Worm (Caenorhabditis elegans) whole organism, L4 larva: ENCODE data around the gene C05B5.1.
A peak's percentile ranks its signal among the peaks of the same experiment; 100 is the strongest.

Experiments used
- T26A8.4 ChIP-seq: fragments of 200-800 bp; sonication (Bioruptor generic); IDR thresholded peaks from 2 replicates; pipeline ENCODE4 v1.3.6; 2022; ENCODE audit warnings: missing genetic modification characterization, missing compliant biosample characterization
- ZK337.2 ChIP-seq: fragments of 200-800 bp; sonication (Bioruptor generic); IDR thresholded peaks from 2 replicates; pipeline ENCODE4 v1.3.6; 2022; ENCODE audit warnings: missing genetic modification reagents, missing genetic modification characterization, missing compliant biosample characterization
- aha-1 ChIP-seq: fragments of 150-350 bp; peaks from one replicate; lab custom pipeline; 2014; ENCODE audit warnings: missing biosample characterization, missing genetic modification characterization
- ceh-20 ChIP-seq: fragments of 200-800 bp; sonication (Bioruptor generic); IDR thresholded peaks from 2 replicates; pipeline ENCODE4 v1.3.6; 2022; ENCODE audit warnings: missing genetic modification reagents, missing genetic modification characterization, missing compliant biosample characterization
- ceh-32 ChIP-seq: sonication (generic microtip); optimal IDR thresholded peaks from 2 replicates; lab custom pipeline; 2016; ENCODE audit warnings: mild to moderate bottlenecking, missing genetic modification characterization, missing compliant biosample characterization; ENCODE audit not compliant: poor library complexity
- ceh-62 ChIP-seq: sonication (generic microtip); optimal IDR thresholded peaks from 2 replicates; lab custom pipeline; 2017; ENCODE audit warnings: missing biosample characterization, missing genetic modification characterization
- ceh-82 ChIP-seq: sonication (generic microtip); optimal IDR thresholded peaks from 2 replicates; lab custom pipeline; 2017; ENCODE audit warnings: missing biosample characterization, missing genetic modification characterization
- daf-12 ChIP-seq: fragments of 150-350 bp; optimal IDR thresholded peaks from 2 replicates; lab custom pipeline; 2014; ENCODE audit warnings: missing biosample characterization, missing genetic modification reagents, missing genetic modification characterization
- daf-16 ChIP-seq, 3 experiments: sonication (generic microtip); optimal IDR thresholded peaks; 2 replicates each; lab custom pipeline; 2016 to 2017; ENCODE audit warnings: missing genetic modification characterization in 3 of 3, missing genetic modification reagents in 3 of 3, mild to moderate bottlenecking in 2 of 3, missing compliant biosample characterization in 2 of 3, missing biosample characterization in 1 of 3, moderate library complexity in 1 of 3
- daf-8 ChIP-seq: fragments of 200-800 bp; sonication (Bioruptor generic); IDR thresholded peaks from 2 replicates; pipeline ENCODE4 v1.3.6; 2022; ENCODE audit warnings: missing genetic modification characterization, missing compliant biosample characterization
- dpl-1 ChIP-seq: fragments of 150-350 bp; optimal IDR thresholded peaks from 2 replicates; lab custom pipeline; 2014; ENCODE audit warnings: missing biosample characterization, missing genetic modification reagents, missing genetic modification characterization
- duxl-1 ChIP-seq: sonication (generic microtip); optimal IDR thresholded peaks from 2 replicates; lab custom pipeline; 2016; ENCODE audit warnings: mild to moderate bottlenecking, missing genetic modification characterization, moderate library complexity, missing compliant biosample characterization; ENCODE audit not compliant: poor library complexity
- dve-1 ChIP-seq: sonication (generic microtip); optimal IDR thresholded peaks from 2 replicates; lab custom pipeline; 2017; ENCODE audit warnings: antibody characterized with exemption, mild to moderate bottlenecking, missing genetic modification characterization, missing compliant biosample characterization; ENCODE audit not compliant: insufficient read depth
- egl-43 ChIP-seq: fragments of 200-800 bp; sonication (Bioruptor generic); IDR thresholded peaks from 2 replicates; pipeline ENCODE4 v1.3.6; 2022; ENCODE audit warnings: missing genetic modification reagents, missing genetic modification characterization, missing compliant biosample characterization
- hif-1 ChIP-seq, 2 experiments: sonication (generic microtip); optimal IDR thresholded peaks; 2 replicates each; lab custom pipeline; 2016 to 2017; ENCODE audit warnings: missing compliant biosample characterization in 2 of 2, missing genetic modification characterization in 2 of 2, missing genetic modification reagents in 2 of 2, missing genotype in 2 of 2, mild to moderate bottlenecking in 1 of 2
- hlh-11 ChIP-seq: fragments of 200-800 bp; sonication (Bioruptor generic); optimal IDR thresholded peaks from 2 replicates; lab custom pipeline; 2018; ENCODE audit warnings: mild to moderate bottlenecking, missing genetic modification characterization, missing compliant biosample characterization
- hlh-30 ChIP-seq: sonication (generic microtip); optimal IDR thresholded peaks from 2 replicates; lab custom pipeline; 2017; ENCODE audit warnings: antibody characterized with exemption, mild to moderate bottlenecking, missing genetic modification characterization, missing compliant biosample characterization; ENCODE audit not compliant: insufficient read depth
- lim-7 ChIP-seq: fragments of 200-800 bp; sonication (Bioruptor generic); IDR thresholded peaks from 2 replicates; pipeline ENCODE4 v1.3.6; 2022; ENCODE audit warnings: missing genetic modification characterization, missing compliant biosample characterization
- lin-13 ChIP-seq: fragments of 150-350 bp; optimal IDR thresholded peaks from 2 replicates; lab custom pipeline; 2014; ENCODE audit warnings: missing biosample characterization, missing genetic modification reagents, missing genetic modification characterization
- mdl-1 ChIP-seq, 2 experiments: fragments of 150-350 bp in 1 of 2; sonication (generic microtip) in 1 of 2; optimal IDR thresholded peaks; 2 replicates each; lab custom pipeline; 2014 to 2017; ENCODE audit warnings: missing biosample characterization in 2 of 2, missing genetic modification characterization in 2 of 2
- mes-2 ChIP-seq: sonication (generic microtip); optimal IDR thresholded peaks from 2 replicates; lab custom pipeline; 2016; ENCODE audit warnings: missing genotype, mild to moderate bottlenecking, missing genetic modification characterization, missing compliant biosample characterization; ENCODE audit not compliant: poor library complexity, severe bottlenecking
- mxl-3 ChIP-seq: fragments of 200-800 bp; sonication (Bioruptor generic); optimal IDR thresholded peaks from 2 replicates; lab custom pipeline; 2018; ENCODE audit warnings: mild to moderate bottlenecking, missing genetic modification characterization, missing compliant biosample characterization
- nhr-10 ChIP-seq: fragments of 150-350 bp; optimal IDR thresholded peaks from 2 replicates; lab custom pipeline; 2014; ENCODE audit warnings: missing biosample characterization, missing genetic modification characterization
- nhr-28 ChIP-seq: fragments of 150-350 bp; optimal IDR thresholded peaks from 2 replicates; lab custom pipeline; 2014; ENCODE audit warnings: missing biosample characterization, missing genetic modification characterization
- nhr-42 ChIP-seq: fragments of 200-800 bp; sonication (Bioruptor generic); IDR thresholded peaks from 2 replicates; pipeline ENCODE4 v1.3.6; 2022; ENCODE audit warnings: missing genetic modification characterization, missing compliant biosample characterization
- nhr-48 ChIP-seq: sonication (generic microtip); optimal IDR thresholded peaks from 2 replicates; lab custom pipeline; 2016; ENCODE audit warnings: mild to moderate bottlenecking, missing genetic modification characterization, missing compliant biosample characterization
- nhr-6 ChIP-seq: fragments of 150-350 bp; optimal IDR thresholded peaks from 2 replicates; lab custom pipeline; 2014; ENCODE audit warnings: missing biosample characterization, missing genetic modification characterization
- nhr-76 ChIP-seq: fragments of 150-350 bp; optimal IDR thresholded peaks from 2 replicates; lab custom pipeline; 2014; ENCODE audit warnings: missing biosample characterization, missing genetic modification characterization
- php-3 ChIP-seq: fragments of 200-800 bp; sonication (Bioruptor generic); IDR thresholded peaks from 2 replicates; pipeline ENCODE4 v1.3.6; 2022; ENCODE audit warnings: missing genetic modification reagents, missing genetic modification characterization, missing compliant biosample characterization
- pqm-1 ChIP-seq: sonication (generic microtip); optimal IDR thresholded peaks from 2 replicates; lab custom pipeline; 2017; ENCODE audit warnings: missing biosample characterization, missing genetic modification characterization
- saeg-2 ChIP-seq: fragments of 200-800 bp; sonication (Bioruptor generic); IDR thresholded peaks from 2 replicates; pipeline ENCODE4 v1.3.6; 2022; ENCODE audit warnings: missing genetic modification reagents, missing genetic modification characterization, missing compliant biosample characterization
- skn-1 ChIP-seq: fragments of 150-350 bp; optimal IDR thresholded peaks from 2 replicates; lab custom pipeline; 2014; ENCODE audit warnings: missing biosample characterization, missing genetic modification characterization
- spr-3 ChIP-seq: fragments of 200-800 bp; sonication (Bioruptor generic); optimal IDR thresholded peaks from 2 replicates; lab custom pipeline; 2018; ENCODE audit warnings: mild to moderate bottlenecking, missing genetic modification characterization, missing compliant biosample characterization
- tag-97 ChIP-seq: fragments of 200-800 bp; sonication (Bioruptor generic); IDR thresholded peaks from 2 replicates; pipeline ENCODE4 v1.3.6; 2022; ENCODE audit warnings: missing genetic modification characterization, missing compliant biosample characterization
- unc-62 ChIP-seq, 3 experiments: fragments of 150-350 bp in 1 of 3; sonication (generic microtip); optimal IDR thresholded peaks in 2 of 3; peaks in 1 of 3; 1 replicate in 1 of 3; 2 replicates in 2 of 3; lab custom pipeline; 2014 to 2017; ENCODE audit warnings: missing biosample characterization in 3 of 3, missing genetic modification characterization in 3 of 3, missing genetic modification reagents in 3 of 3, missing genotype in 1 of 3
- zfp-3 ChIP-seq: fragments of 200-800 bp; sonication (Bioruptor generic); conservative IDR thresholded peaks from 2 replicates; pipeline ENCODE4 v1.3.6; 2022; ENCODE audit warnings: missing genetic modification reagents, missing genetic modification characterization, missing compliant biosample characterization

Gene C05B5.1

DNA sequence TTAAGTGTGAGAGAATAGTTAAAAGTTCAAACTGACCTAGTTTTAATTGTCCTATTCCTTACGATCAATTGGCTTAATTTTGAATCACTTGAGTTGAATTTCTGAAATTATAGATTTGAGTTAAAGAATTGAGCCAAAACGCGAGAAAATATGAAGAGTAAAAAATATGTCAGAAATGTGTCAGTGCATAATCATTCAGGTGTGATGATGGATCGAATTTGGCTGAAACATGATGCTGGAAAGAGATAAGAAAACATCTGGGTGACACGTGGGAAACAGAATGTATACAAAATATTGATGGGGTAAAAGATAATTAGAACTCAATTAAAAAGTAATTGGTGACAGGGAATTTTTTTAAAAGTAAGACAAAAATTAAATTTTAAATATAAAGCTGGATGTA lies 14.5 kb downstream of the C05B5.1 start, which contains the start of gene R10E12.2:
Gene R10E12.2 (minus strand): TSS at position 101 of the 400 bp plus-strand sequence.
- TF ChIP-seq ceh-82 (tag; lab: Kevin White, UChicago) (no peak), zfp-3 (no peak), ceh-32 (tag; lab: Kevin White, UChicago) (no peak), daf-8 (no peak), egl-43 (no peak)

- TF ChIP-seq skn-1 (tag; lab: Kevin White, UChicago) = no peak
Observed at ce11 chrIII:9972192-9972811, 15.9 kb downstream of the C05B5.1 start.

- TF ChIP-seq aha-1 (peak; percentile 90), saeg-2 (no peak)
- TF ChIP-seq, all 104 proteins: peak for 1
Observed at ce11 chrIII:9969371-9969770, 18.9 kb downstream of the C05B5.1 start.

- no peak for TF ChIP-seq nhr-48 (tag; lab: Kevin White, UChicago)
- TF ChIP-seq lin-13 = no peak
- TF ChIP-seq egl-43 = no peak
- no peak for TF ChIP-seq mes-2 (tag; lab: Kevin White, UChicago)
- no peak for TF ChIP-seq tag-97
- TF ChIP-seq dve-1 (tag; lab: Kevin White, UChicago) = no peak
- TF ChIP-seq mdl-1 (tag; optimal IDR thresholded peaks at IDR 0.05; lab: Kevin White, UChicago) = no peak
- no peak for TF ChIP-seq daf-12
- no peak for TF ChIP-seq lim-7 (GFP tag; lab: Robert Waterston, UW)
- TF ChIP-seq ZK337.2 (GFP tag; lab: Robert Waterston, UW) = no peak
- TF ChIP-seq duxl-1 = no peak
- TF ChIP-seq, all 104 proteins: peak for 0
Observed at ce11 chrIII:9965444-9965843, 22.8 kb downstream of the C05B5.1 start.

DNA sequence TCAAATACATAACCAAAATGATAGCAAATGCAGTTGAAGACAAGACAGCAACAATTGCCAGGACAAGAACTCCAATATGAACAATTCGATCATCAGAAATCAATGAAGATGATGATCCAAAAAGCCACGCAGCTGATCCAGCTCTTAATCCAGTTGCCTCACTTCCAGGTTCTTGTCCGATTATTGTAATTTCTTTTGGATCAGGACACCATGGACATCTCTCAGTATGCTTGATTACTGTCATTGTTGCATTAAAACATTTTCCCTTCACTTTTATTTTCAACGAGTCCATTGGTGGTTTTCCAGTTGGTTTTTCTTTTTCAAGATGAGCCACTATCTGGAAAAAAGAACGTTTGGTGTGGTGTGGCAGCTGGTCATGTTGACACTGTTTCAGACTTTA lies 23.8 kb downstream of the C05B5.1 start:
- TF ChIP-seq ceh-20 (GFP tag; lab: Robert Waterston, UW) (no peak), nhr-76 (tag; lab: Kevin White, UChicago) (no peak), nhr-42 (GFP tag; lab: Robert Waterston, UW) (no peak), ceh-62 (tag; lab: Kevin White, UChicago) (no peak), aha-1 (peak; percentile 70), ceh-82 (tag; lab: Kevin White, UChicago) (no peak), ceh-32 (tag; lab: Kevin White, UChicago) (no peak), unc-62 (GFP tag; optimal IDR thresholded peaks at IDR 0.05 in 1 of 2; lab: Kevin White, UChicago) (peak in 1 of 2 experiments; percentile 57), unc-62 (tag; optimal IDR thresholded peaks at IDR 0.05; lab: Kevin White, UChicago) (no peak)

DNA sequence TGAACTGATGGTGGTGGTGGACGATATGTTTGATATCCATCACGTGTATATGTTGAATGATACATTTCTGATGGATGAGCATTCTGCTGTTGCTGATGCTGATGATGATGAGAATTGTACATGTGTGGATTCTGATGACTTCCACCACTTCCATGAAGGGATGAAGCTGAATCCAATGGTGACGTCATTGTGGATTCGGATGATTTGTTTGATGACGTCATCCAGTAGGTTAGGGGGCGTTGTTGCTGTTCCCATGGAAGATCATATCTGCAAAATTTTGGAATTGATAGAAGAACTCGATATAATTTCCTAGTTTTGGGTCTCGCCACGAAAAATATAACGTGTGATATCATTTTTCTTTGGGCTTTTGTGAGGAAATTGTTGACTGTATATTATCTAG lies 24.8 kb downstream of the C05B5.1 start:
- TF ChIP-seq T26A8.4 (GFP tag; lab: Robert Waterston, UW) (0 out of 2 replicates have a peak, but pooled peaks have one; percentile 19), ceh-32 (tag; lab: Kevin White, UChicago) (no peak), ZK337.2 (GFP tag; lab: Robert Waterston, UW) (0 out of 2 replicates have a peak, but pooled peaks have one; percentile 42)

DNA sequence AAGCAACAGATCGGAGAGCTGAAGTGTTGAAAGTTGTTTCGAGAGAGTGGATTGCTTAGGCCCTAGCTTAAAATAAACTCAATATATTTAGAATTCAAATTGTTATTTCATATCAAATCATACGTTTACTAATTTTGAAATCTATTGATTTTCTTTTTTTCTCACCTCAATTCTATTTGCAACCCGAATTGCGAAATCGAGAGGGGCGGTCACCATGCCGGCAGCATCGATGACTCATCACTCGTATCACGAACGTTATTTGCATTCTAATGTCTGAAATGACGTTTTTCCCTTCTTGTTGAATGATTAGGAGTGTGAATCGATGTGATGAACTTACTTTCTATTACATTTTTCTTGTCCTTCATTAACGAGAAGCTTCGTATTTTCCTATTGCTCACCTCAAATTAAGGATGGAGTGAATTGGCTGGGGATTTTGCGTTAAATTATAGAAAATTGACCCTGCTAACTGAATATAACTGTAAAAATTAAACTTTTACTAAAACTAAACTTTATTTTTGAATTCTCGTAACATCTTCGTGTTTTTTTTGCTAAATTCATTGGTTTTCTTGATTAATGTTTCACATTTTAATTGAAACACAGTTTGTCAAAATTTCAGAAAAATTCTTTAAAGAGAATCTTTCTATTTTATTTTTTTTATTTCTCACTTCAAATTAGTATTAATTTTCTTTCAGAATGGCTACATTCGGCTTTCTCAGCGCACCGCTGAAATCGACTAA lies 31.4 kb downstream of the C05B5.1 start, which contains the start of gene alx-1:
Gene alx-1 (plus strand): TSS at position 687 of the 737 bp plus-strand sequence.
- TF ChIP-seq nhr-28 (tag; lab: Kevin White, UChicago) (peak; percentile 14), unc-62 (GFP tag; optimal IDR thresholded peaks at IDR 0.05 in 1 of 2; lab: Kevin White, UChicago) (peak in 1 of 2 experiments; percentile 63), unc-62 (tag; optimal IDR thresholded peaks at IDR 0.05; lab: Kevin White, UChicago) (no peak), pqm-1 (tag; lab: Kevin White, UChicago) (peak; percentile 62), mxl-3 (GFP tag; lab: Kevin White, UChicago) (peak; percentile 58), hif-1 (tag; optimal IDR thresholded peaks at IDR 0.05; lab: Kevin White, UChicago) (no peak), hlh-30 (tag; lab: Kevin White, UChicago) (peak; percentile 53), dve-1 (tag; lab: Kevin White, UChicago) (peak; percentile 31), daf-16 (GFP tag; optimal IDR thresholded peaks at IDR 0.05; lab: Kevin White, UChicago) (no peak), daf-16 (tag; optimal IDR thresholded peaks at IDR 0.05; lab: Kevin White, UChicago) (peak; percentile 49), nhr-6 (tag; lab: Kevin White, UChicago) (peak; percentile 35), spr-3 (GFP tag; lab: Kevin White, UChicago) (no peak), php-3 (GFP tag; lab: Robert Waterston, UW) (no peak), nhr-10 (no peak), dpl-1 (GFP tag; lab: Kevin White, UChicago) (no peak), hlh-11 (tag; lab: Kevin White, UChicago) (peak; percentile 23)
